Worm (Caenorhabditis elegans) whole organism, L4 larva: ENCODE measurements around the gene Y61A9LA.10.

Experiments
- F26F4.8 ChIP-seq: fragments of 200-800 bp; sonication (Bioruptor generic); conservative IDR thresholded peaks from 2 replicates; pipeline ENCODE4 v1.3.6; 2022; ENCODE audit warnings: missing genetic modification characterization, missing compliant biosample characterization
- F37D6.2 ChIP-seq: sonication (generic microtip); optimal IDR thresholded peaks from 2 replicates; lab custom pipeline; 2016; ENCODE audit warnings: mild to moderate bottlenecking, missing genetic modification characterization, missing compliant biosample characterization
- F49E8.2 ChIP-seq: sonication (generic microtip); optimal IDR thresholded peaks from 2 replicates; lab custom pipeline; 2016; ENCODE audit warnings: missing compliant biosample characterization, mild to moderate bottlenecking, missing genetic modification characterization, borderline replicate concordance
- R02D3.7 ChIP-seq: fragments of 150-350 bp; sonication (generic microtip); optimal IDR thresholded peaks from 3 replicates; lab custom pipeline; 2014; ENCODE audit warnings: missing biosample characterization, missing genetic modification characterization
- T26A8.4 ChIP-seq: fragments of 200-800 bp; sonication (Bioruptor generic); IDR thresholded peaks from 2 replicates; pipeline ENCODE4 v1.3.6; 2022; ENCODE audit warnings: missing genetic modification characterization, missing compliant biosample characterization
- Y105C5A.15 ChIP-seq: fragments of 200-800 bp; sonication (Bioruptor generic); IDR thresholded peaks from 2 replicates; pipeline ENCODE4 v1.3.6; 2022; ENCODE audit warnings: missing genetic modification characterization, missing compliant biosample characterization
- ZK337.2 ChIP-seq: fragments of 200-800 bp; sonication (Bioruptor generic); IDR thresholded peaks from 2 replicates; pipeline ENCODE4 v1.3.6; 2022; ENCODE audit warnings: missing genetic modification reagents, missing genetic modification characterization, missing compliant biosample characterization
- aly-2 ChIP-seq: sonication (generic microtip); optimal IDR thresholded peaks from 2 replicates; lab custom pipeline; 2018; ENCODE audit warnings: missing biosample characterization, missing genetic modification characterization
- ama-1 ChIP-seq: fragments of 150-350 bp; optimal IDR thresholded peaks from 2 replicates; lab custom pipeline; 2014; ENCODE audit warnings: inconsistent platforms, mixed read lengths
- ceh-20 ChIP-seq: fragments of 200-800 bp; sonication (Bioruptor generic); IDR thresholded peaks from 2 replicates; pipeline ENCODE4 v1.3.6; 2022; ENCODE audit warnings: missing genetic modification reagents, missing genetic modification characterization, missing compliant biosample characterization
- ceh-28 ChIP-seq: fragments of 150-350 bp; optimal IDR thresholded peaks from 2 replicates; lab custom pipeline; 2014; ENCODE audit warnings: missing biosample characterization, missing genetic modification reagents, missing genetic modification characterization
- ces-1 ChIP-seq: fragments of 150-350 bp; sonication (generic microtip); optimal IDR thresholded peaks from 4 replicates; lab custom pipeline; 2014; ENCODE audit warnings: missing biosample characterization, missing genetic modification reagents, missing genetic modification characterization
- daf-12 ChIP-seq: fragments of 150-350 bp; optimal IDR thresholded peaks from 2 replicates; lab custom pipeline; 2014; ENCODE audit warnings: missing biosample characterization, missing genetic modification reagents, missing genetic modification characterization
- dmd-8 ChIP-seq: fragments of 200-800 bp; sonication (Bioruptor generic); IDR thresholded peaks from 2 replicates; pipeline ENCODE4 v1.3.6; 2022; ENCODE audit warnings: missing genetic modification characterization, missing compliant biosample characterization
- dmd-9 ChIP-seq: fragments of 200-800 bp; sonication (Bioruptor generic); IDR thresholded peaks from 2 replicates; pipeline ENCODE4 v1.3.6; 2022; ENCODE audit warnings: missing genetic modification reagents, missing genetic modification characterization, missing compliant biosample characterization
- dpl-1 ChIP-seq: fragments of 150-350 bp; optimal IDR thresholded peaks from 2 replicates; lab custom pipeline; 2014; ENCODE audit warnings: missing biosample characterization, missing genetic modification reagents, missing genetic modification characterization
- duxl-1 ChIP-seq: sonication (generic microtip); optimal IDR thresholded peaks from 2 replicates; lab custom pipeline; 2016; ENCODE audit warnings: mild to moderate bottlenecking, missing genetic modification characterization, moderate library complexity, missing compliant biosample characterization; ENCODE audit not compliant: poor library complexity
- dve-1 ChIP-seq: sonication (generic microtip); optimal IDR thresholded peaks from 2 replicates; lab custom pipeline; 2017; ENCODE audit warnings: antibody characterized with exemption, mild to moderate bottlenecking, missing genetic modification characterization, missing compliant biosample characterization; ENCODE audit not compliant: insufficient read depth
- egl-27 ChIP-seq: sonication (generic microtip); optimal IDR thresholded peaks from 3 replicates; lab custom pipeline; 2017; ENCODE audit warnings: missing biosample characterization, missing genetic modification reagents, missing genetic modification characterization
- gei-8 ChIP-seq: fragments of 200-800 bp; sonication (Bioruptor generic); optimal IDR thresholded peaks from 2 replicates; lab custom pipeline; 2018; ENCODE audit warnings: mild to moderate bottlenecking, missing genetic modification characterization, missing compliant biosample characterization
- hlh-11 ChIP-seq: fragments of 200-800 bp; sonication (Bioruptor generic); optimal IDR thresholded peaks from 2 replicates; lab custom pipeline; 2018; ENCODE audit warnings: mild to moderate bottlenecking, missing genetic modification characterization, missing compliant biosample characterization
- hmg-1.1 ChIP-seq: fragments of 200-800 bp; sonication (Bioruptor generic); IDR thresholded peaks from 2 replicates; pipeline ENCODE4 v1.3.6; 2022; ENCODE audit warnings: missing genetic modification reagents, missing genetic modification characterization, missing compliant biosample characterization
- lin-1 ChIP-seq: fragments of 200-800 bp; sonication (Bioruptor generic); IDR thresholded peaks from 2 replicates; pipeline ENCODE4 v1.3.6; 2022; ENCODE audit warnings: missing genetic modification reagents, missing genetic modification characterization, missing compliant biosample characterization
- lin-15B ChIP-seq: fragments of 150-350 bp; sonication (generic microtip); optimal IDR thresholded peaks from 3 replicates; lab custom pipeline; 2014; ENCODE audit warnings: missing biosample characterization, missing genetic modification characterization
- lin-29 ChIP-seq: fragments of 200-800 bp; sonication (Bioruptor generic); IDR thresholded peaks from 2 replicates; pipeline ENCODE4 v1.3.6; 2022; ENCODE audit warnings: missing genetic modification reagents, missing genetic modification characterization, missing compliant biosample characterization
- lsy-2 ChIP-seq, 2 experiments: fragments of 150-350 bp in 1 of 2; sonication (generic microtip) in 1 of 2; optimal IDR thresholded peaks; 2 replicates each; lab custom pipeline; 2014 to 2017; ENCODE audit warnings: missing biosample characterization in 2 of 2, missing genetic modification characterization in 2 of 2
- madf-9 ChIP-seq: fragments of 200-800 bp; sonication (Bioruptor generic); conservative IDR thresholded peaks from 2 replicates; pipeline ENCODE4 v1.3.6; 2022; ENCODE audit warnings: missing genetic modification reagents, missing genetic modification characterization, missing compliant biosample characterization
- mdl-1 ChIP-seq, 2 experiments: fragments of 150-350 bp in 1 of 2; sonication (generic microtip) in 1 of 2; optimal IDR thresholded peaks; 2 replicates each; lab custom pipeline; 2014 to 2017; ENCODE audit warnings: missing biosample characterization in 2 of 2, missing genetic modification characterization in 2 of 2
- mdt-29 ChIP-seq: fragments of 200-800 bp; sonication (Bioruptor generic); IDR thresholded peaks from 2 replicates; pipeline ENCODE4 v1.3.6; 2022; ENCODE audit warnings: missing genetic modification reagents, missing genetic modification characterization, missing compliant biosample characterization
- mep-1 ChIP-seq: fragments of 150-350 bp; sonication (generic microtip); optimal IDR thresholded peaks from 3 replicates; lab custom pipeline; 2014; ENCODE audit warnings: missing biosample characterization, missing genetic modification characterization
- mes-2 ChIP-seq: sonication (generic microtip); optimal IDR thresholded peaks from 2 replicates; lab custom pipeline; 2016; ENCODE audit warnings: missing genotype, mild to moderate bottlenecking, missing genetic modification characterization, missing compliant biosample characterization; ENCODE audit not compliant: poor library complexity, severe bottlenecking
- nhr-10 ChIP-seq: fragments of 150-350 bp; optimal IDR thresholded peaks from 2 replicates; lab custom pipeline; 2014; ENCODE audit warnings: missing biosample characterization, missing genetic modification characterization
- nhr-102 ChIP-seq: sonication (generic microtip); optimal IDR thresholded peaks from 2 replicates; lab custom pipeline; 2016; ENCODE audit warnings: mild to moderate bottlenecking, missing genetic modification characterization, moderate library complexity, missing compliant biosample characterization
- nhr-237 ChIP-seq: sonication (generic microtip); optimal IDR thresholded peaks from 2 replicates; lab custom pipeline; 2017; ENCODE audit warnings: missing biosample characterization, missing genetic modification characterization
- nhr-28 ChIP-seq: fragments of 150-350 bp; optimal IDR thresholded peaks from 2 replicates; lab custom pipeline; 2014; ENCODE audit warnings: missing biosample characterization, missing genetic modification characterization
- nhr-48 ChIP-seq: sonication (generic microtip); optimal IDR thresholded peaks from 2 replicates; lab custom pipeline; 2016; ENCODE audit warnings: mild to moderate bottlenecking, missing genetic modification characterization, missing compliant biosample characterization
- nhr-6 ChIP-seq: fragments of 150-350 bp; optimal IDR thresholded peaks from 2 replicates; lab custom pipeline; 2014; ENCODE audit warnings: missing biosample characterization, missing genetic modification characterization
- php-3 ChIP-seq: fragments of 200-800 bp; sonication (Bioruptor generic); IDR thresholded peaks from 2 replicates; pipeline ENCODE4 v1.3.6; 2022; ENCODE audit warnings: missing genetic modification reagents, missing genetic modification characterization, missing compliant biosample characterization
- sdz-12 ChIP-seq: fragments of 200-800 bp; sonication (Bioruptor generic); optimal IDR thresholded peaks from 2 replicates; lab custom pipeline; 2018; ENCODE audit warnings: mild to moderate bottlenecking, missing genetic modification characterization, missing compliant biosample characterization
- snpc-1.2 ChIP-seq: fragments of 200-800 bp; sonication (Bioruptor generic); IDR thresholded peaks from 2 replicates; pipeline ENCODE4 v1.3.6; 2022; ENCODE audit warnings: missing genetic modification reagents, missing genetic modification characterization, missing compliant biosample characterization
- snpc-4 ChIP-seq: fragments of 150-350 bp; optimal IDR thresholded peaks from 2 replicates; lab custom pipeline; 2014; ENCODE audit warnings: missing biosample characterization, missing genetic modification characterization
- spr-1 ChIP-seq: sonication (generic microtip); optimal IDR thresholded peaks from 2 replicates; lab custom pipeline; 2016; ENCODE audit warnings: mild to moderate bottlenecking, missing genetic modification characterization, missing compliant biosample characterization
- spr-3 ChIP-seq: fragments of 200-800 bp; sonication (Bioruptor generic); optimal IDR thresholded peaks from 2 replicates; lab custom pipeline; 2018; ENCODE audit warnings: mild to moderate bottlenecking, missing genetic modification characterization, missing compliant biosample characterization
- tra-1 ChIP-seq: fragments of 200-800 bp; sonication (Bioruptor generic); IDR thresholded peaks from 2 replicates; pipeline ENCODE4 v1.3.6; 2022; ENCODE audit warnings: missing genetic modification reagents, missing genetic modification characterization, missing compliant biosample characterization
- unc-39 ChIP-seq: sonication (generic microtip); optimal IDR thresholded peaks from 2 replicates; lab custom pipeline; 2017; ENCODE audit warnings: missing biosample characterization, missing genetic modification characterization
- zag-1 ChIP-seq: fragments of 150-350 bp; optimal IDR thresholded peaks from 2 replicates; lab custom pipeline; 2014; ENCODE audit warnings: missing biosample characterization, missing genetic modification characterization
- zfp-3 ChIP-seq: fragments of 200-800 bp; sonication (Bioruptor generic); conservative IDR thresholded peaks from 2 replicates; pipeline ENCODE4 v1.3.6; 2022; ENCODE audit warnings: missing genetic modification reagents, missing genetic modification characterization, missing compliant biosample characterization
- ztf-11 ChIP-seq: fragments of 150-350 bp; optimal IDR thresholded peaks from 2 replicates; lab custom pipeline; 2014; ENCODE audit warnings: missing biosample characterization, missing genetic modification characterization
- ztf-7 ChIP-seq: fragments of 150-350 bp; optimal IDR thresholded peaks from 2 replicates; lab custom pipeline; 2014; ENCODE audit warnings: missing biosample characterization, missing genetic modification characterization

Gene Y61A9LA.10

DNA sequence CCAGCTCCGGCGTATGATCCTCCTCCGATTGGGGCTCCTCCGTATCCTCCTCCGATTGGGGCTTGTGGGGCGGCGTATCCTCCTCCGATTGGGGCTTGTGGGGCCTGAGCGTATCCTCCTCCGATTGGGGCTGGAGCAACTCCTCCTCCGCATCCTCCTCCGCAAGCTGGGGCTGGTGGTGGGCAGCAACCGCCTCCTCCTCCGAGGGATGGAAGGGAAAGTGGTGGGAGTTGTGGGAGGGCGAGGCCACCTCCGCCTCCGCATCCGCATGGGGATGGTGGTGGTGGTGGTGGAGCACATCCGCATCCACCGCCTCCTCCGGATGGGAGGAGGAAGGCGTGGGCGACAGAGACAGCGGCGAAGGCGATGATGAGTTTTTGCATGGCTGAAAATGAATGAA, 32.2 kb upstream of the Y61A9LA.10 start, which contains the start of gene F41F3.3 (continued):
- no peak for TF ChIP-seq ztf-11
- peak; percentile 30 for TF ChIP-seq mes-2 (tag; lab: Kevin White, UChicago)
- TF ChIP-seq lin-1 (GFP tag; lab: Robert Waterston, UW) = no peak
- no peak for TF ChIP-seq ZK337.2

DNA sequence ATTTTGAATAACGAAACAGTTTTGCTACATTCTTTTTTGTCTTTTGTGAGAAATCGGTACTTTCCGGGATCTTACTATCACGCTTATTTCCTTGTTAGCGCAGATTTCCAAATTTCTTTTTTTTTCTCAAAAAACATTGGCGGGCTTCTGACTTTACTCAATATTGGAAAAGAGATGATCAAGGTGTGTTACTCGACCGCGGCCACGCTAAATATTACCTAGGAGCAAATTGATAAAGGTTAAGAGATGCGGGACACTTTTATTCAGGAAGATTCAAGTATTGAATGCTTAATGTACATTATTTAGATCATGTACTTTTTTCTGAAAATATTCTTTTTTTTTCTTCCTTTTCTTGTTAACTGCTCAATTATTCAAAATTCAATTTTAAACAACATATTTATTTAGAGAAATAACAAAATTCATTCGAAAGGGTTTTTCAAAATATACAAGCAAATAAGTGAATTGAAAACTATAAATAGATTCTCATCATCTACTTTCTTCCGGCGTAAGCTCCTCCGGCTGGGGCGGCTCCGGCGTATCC, 31.7 kb upstream of the Y61A9LA.10 start:
- no peak for TF ChIP-seq lsy-2 (tag; optimal IDR thresholded peaks at IDR 0.05; lab: Kevin White, UChicago)
- TF ChIP-seq mdl-1 (tag; optimal IDR thresholded peaks at IDR 0.05; lab: Kevin White, UChicago) = no peak
- TF ChIP-seq duxl-1 = no peak
- no peak for TF ChIP-seq ces-1 (GFP tag; lab: Kevin White, UChicago)
- no peak for TF ChIP-seq R02D3.7 (tag; lab: Kevin White, UChicago)
- TF ChIP-seq mes-2 (tag; lab: Kevin White, UChicago) = peak; percentile 40
- TF ChIP-seq lin-29 (GFP tag; lab: Robert Waterston, UW) = no peak
- TF ChIP-seq mep-1 (tag; lab: Kevin White, UChicago) = no peak
- TF ChIP-seq lin-15B (tag; lab: Kevin White, UChicago) = no peak
- no peak for TF ChIP-seq Y105C5A.15 (GFP tag; lab: Robert Waterston, UW)
- TF ChIP-seq nhr-28 = no peak
- TF ChIP-seq T26A8.4 = peak; percentile 82; the same call in 1 of the 2 replicates
- TF ChIP-seq sdz-12 (GFP tag; lab: Kevin White, UChicago) = no peak
- TF ChIP-seq nhr-6 = no peak
- TF ChIP-seq F26F4.8 (GFP tag; lab: Robert Waterston, UW) = no peak
- TF ChIP-seq tra-1 (GFP tag; lab: Robert Waterston, UW) = no peak
- no peak for TF ChIP-seq hlh-11 (tag; lab: Kevin White, UChicago)
- TF ChIP-seq madf-9 = no peak
- no peak for TF ChIP-seq F49E8.2
- TF ChIP-seq mdt-29 = no peak
- TF ChIP-seq egl-27 (tag; lab: Kevin White, UChicago) = no peak
- TF ChIP-seq daf-12 = no peak
- TF ChIP-seq snpc-1.2 (GFP tag; lab: Robert Waterston, UW) = peak; percentile 12; the same call in 1 of the 2 replicates
- no peak for TF ChIP-seq nhr-10 (tag; lab: Kevin White, UChicago)
- peak; percentile 38 for TF ChIP-seq nhr-48 (tag; lab: Kevin White, UChicago)
- peak; percentile 28 for TF ChIP-seq spr-1 (tag; lab: Kevin White, UChicago)
- no peak for TF ChIP-seq zfp-3 (GFP tag; lab: Robert Waterston, UW)
- TF ChIP-seq gei-8 (GFP tag; lab: Kevin White, UChicago) = no peak
- TF ChIP-seq snpc-4 (tag; lab: Kevin White, UChicago) = no peak
- no peak for TF ChIP-seq aly-2 (tag; lab: Kevin White, UChicago)
- peak; percentile 30 for TF ChIP-seq nhr-102 (tag; lab: Kevin White, UChicago)
- no peak for TF ChIP-seq ztf-7 (tag; lab: Kevin White, UChicago)
- TF ChIP-seq nhr-237 = no peak
- peak; percentile 91 for TF ChIP-seq ama-1 (lab: Kevin White, UChicago)
- TF ChIP-seq php-3 = no peak
- no peak for TF ChIP-seq ceh-28 (tag; lab: Kevin White, UChicago)
- TF ChIP-seq ZK337.2 = no peak
- TF ChIP-seq, all 104 proteins: peak for 7

ce11 chrV:4642691-4643090, 27.1 kb upstream of the Y61A9LA.10 start, which contains the start of gene soc-1:
Gene soc-1, plus strand, starts transcription at chrV:4642952.
- TF ChIP-seq lsy-2 (tag; optimal IDR thresholded peaks at IDR 0.05; lab: Kevin White, UChicago) = no peak
- TF ChIP-seq T26A8.4 = no peak
- no peak for TF ChIP-seq unc-39
- no peak for TF ChIP-seq spr-3
- TF ChIP-seq dmd-8 = no peak
- TF ChIP-seq dpl-1 (GFP tag; lab: Kevin White, UChicago) = no peak
- TF ChIP-seq snpc-4 (tag; lab: Kevin White, UChicago) = no peak
- no peak for TF ChIP-seq R02D3.7 (tag; lab: Kevin White, UChicago)
- TF ChIP-seq hmg-1.1 (GFP tag; lab: Robert Waterston, UW) = no peak
- TF ChIP-seq F37D6.2 = no peak
- peak; percentile 8 for TF ChIP-seq dve-1
- TF ChIP-seq zag-1 (tag; lab: Kevin White, UChicago) = no peak
- TF ChIP-seq ceh-20 (GFP tag; lab: Robert Waterston, UW) = no peak
- no peak for TF ChIP-seq mdt-29
- TF ChIP-seq ztf-7 (tag; lab: Kevin White, UChicago) = peak; percentile 76
- TF ChIP-seq dmd-9 = no peak
- no peak for TF ChIP-seq aly-2 (tag; lab: Kevin White, UChicago)
